Fruit fly (Drosophila melanogaster): ENCODE data around the gene Ubc84D.

Gene Ubc84D

dm6 chr3R:7492099-7492498 is 27.2 kb downstream of the Ubc84D start (continued):
- 0 out of 2 replicates have a peak, but pooled peaks have one; percentile 4 for TF ChIP-seq Xrp1 (GFP tag; IDR thresholded peaks at IDR 0.05)
- TF ChIP-seq pnt (GFP tag; optimal IDR thresholded peaks at IDR 0.05), result no peak
- TF ChIP-seq cwo (GFP tag; optimal IDR thresholded peaks at IDR 0.05), result no peak
- no peak for TF ChIP-seq CG4730 (GFP tag; IDR thresholded peaks at IDR 0.05)
- TF ChIP-seq CG13894 (tag; optimal IDR thresholded peaks at IDR 0.05), result peak; percentile 5
- TF ChIP-seq Elba2 (GFP tag; optimal IDR thresholded peaks at IDR 0.05), result no peak
- no peak for TF ChIP-seq CG8388 (GFP tag; optimal IDR thresholded peaks at IDR 0.05)
- TF ChIP-seq CG17802 (tag; optimal IDR thresholded peaks at IDR 0.05), result no peak
- TF ChIP-seq CG31224 (GFP tag; IDR thresholded peaks at IDR 0.05), result no peak
- TF ChIP-seq corto (GFP tag; optimal IDR thresholded peaks at IDR 0.05), result no peak
- TF ChIP-seq CG11695 (GFP tag; IDR thresholded peaks at IDR 0.05), result no peak
- no peak for TF ChIP-seq CG3847 (GFP tag; IDR thresholded peaks at IDR 0.05)
- no peak for TF ChIP-seq CG12219 (GFP tag; optimal IDR thresholded peaks at IDR 0.05)
- TF ChIP-seq CG9437 (GFP tag; optimal IDR thresholded peaks at IDR 0.05), result no peak
- no peak for TF ChIP-seq Bteb2 (GFP tag; optimal IDR thresholded peaks at IDR 0.05)
- TF ChIP-seq CG4707 (GFP tag; optimal IDR thresholded peaks at IDR 0.05), result no peak
- no peak for TF ChIP-seq repo (GFP tag; optimal IDR thresholded peaks at IDR 0.05)
- TF ChIP-seq eyg (GFP tag; optimal IDR thresholded peaks at IDR 0.05), result no peak
- peak; percentile 12 for TF ChIP-seq CG7556 (GFP tag; optimal IDR thresholded peaks at IDR 0.05)
- no peak for TF ChIP-seq slp2 (GFP tag; optimal IDR thresholded peaks at IDR 0.05)
- TF ChIP-seq CG13123 (GFP tag; optimal IDR thresholded peaks at IDR 0.05), result no peak
- peak; percentile 13 for TF ChIP-seq Abd-B (GFP tag; optimal IDR thresholded peaks at IDR 0.05)
- TF ChIP-seq lov (optimal IDR thresholded peaks at IDR 0.05), result no peak
- no peak for TF ChIP-seq lov (GFP tag; IDR thresholded peaks at IDR 0.05)
- TF ChIP-seq sob (GFP tag; IDR thresholded peaks at IDR 0.05), result peak; percentile 57
- TF ChIP-seq hbn (GFP tag; IDR thresholded peaks at IDR 0.05; ENCODE audit: partially characterized antibody), result no peak
- no peak for TF ChIP-seq Rx (GFP tag; IDR thresholded peaks at IDR 0.05)
- TF ChIP-seq cas (GFP tag; IDR thresholded peaks at IDR 0.05), result no peak
- TF ChIP-seq rib (GFP tag; IDR thresholded peaks at IDR 0.05), result no peak
- no peak for TF ChIP-seq Mad (GFP tag; optimal IDR thresholded peaks at IDR 0.05)
- TF ChIP-seq Dref (GFP tag; IDR thresholded peaks at IDR 0.05), result peak; percentile 67
- TF ChIP-seq pzg (GFP tag; optimal IDR thresholded peaks at IDR 0.05), result peak; percentile 27
- no peak for TF ChIP-seq H2.0 (GFP tag; IDR thresholded peaks at IDR 0.05)
- no peak for TF ChIP-seq CG33213 (GFP tag; optimal IDR thresholded peaks at IDR 0.05)
- peak; percentile 46 for TF ChIP-seq CoRest (tag; optimal IDR thresholded peaks at IDR 0.05)
- TF ChIP-seq CG10366 (GFP tag; IDR thresholded peaks at IDR 0.05), result peak; percentile 26; the same call in 1 of the 2 replicates
- TF ChIP-seq CG11504 (tag; optimal IDR thresholded peaks at IDR 0.05), result peak; percentile 45
- TF ChIP-seq bcd (GFP tag; optimal IDR thresholded peaks at IDR 0.05), result peak; percentile 9
- TF ChIP-seq CG11247 (GFP tag; IDR thresholded peaks at IDR 0.05), result no peak
- TF ChIP-seq CG2116 (GFP tag; optimal IDR thresholded peaks at IDR 0.05), result no peak
- TF ChIP-seq CG6654 (GFP tag; optimal IDR thresholded peaks at IDR 0.05), result no peak
- no peak for TF ChIP-seq Lpt (GFP tag; optimal IDR thresholded peaks at IDR 0.05)
- TF ChIP-seq lab (GFP tag; optimal IDR thresholded peaks at IDR 0.05), result peak; percentile 47
- TF ChIP-seq CG34422 (GFP tag; IDR thresholded peaks at IDR 0.05), result 0 out of 3 replicates have a peak, but pooled peaks have one; percentile 11
- TF ChIP-seq CG17359 (tag; optimal IDR thresholded peaks at IDR 0.05), result peak; percentile 28
- no peak for TF ChIP-seq zf30C (GFP tag; optimal IDR thresholded peaks at IDR 0.05)
- no peak for TF ChIP-seq CG3163 (GFP tag; optimal IDR thresholded peaks at IDR 0.05)
- no peak for TF ChIP-seq CG3065 (GFP tag; optimal IDR thresholded peaks at IDR 0.05)
- TF ChIP-seq disco-r (GFP tag; optimal IDR thresholded peaks at IDR 0.05), result no peak
- TF ChIP-seq Side (GFP tag; optimal IDR thresholded peaks at IDR 0.05), result no peak
- TF ChIP-seq HLHmδ (GFP tag; optimal IDR thresholded peaks at IDR 0.05), result no peak
- TF ChIP-seq CG11085 (GFP tag; IDR thresholded peaks at IDR 0.05), result no peak
